Worm (Caenorhabditis elegans): ENCODE results near the gene tag-290.
A peak's percentile ranks its signal among the peaks of the same experiment; 100 is the strongest.

tag-290 gene

DNA sequence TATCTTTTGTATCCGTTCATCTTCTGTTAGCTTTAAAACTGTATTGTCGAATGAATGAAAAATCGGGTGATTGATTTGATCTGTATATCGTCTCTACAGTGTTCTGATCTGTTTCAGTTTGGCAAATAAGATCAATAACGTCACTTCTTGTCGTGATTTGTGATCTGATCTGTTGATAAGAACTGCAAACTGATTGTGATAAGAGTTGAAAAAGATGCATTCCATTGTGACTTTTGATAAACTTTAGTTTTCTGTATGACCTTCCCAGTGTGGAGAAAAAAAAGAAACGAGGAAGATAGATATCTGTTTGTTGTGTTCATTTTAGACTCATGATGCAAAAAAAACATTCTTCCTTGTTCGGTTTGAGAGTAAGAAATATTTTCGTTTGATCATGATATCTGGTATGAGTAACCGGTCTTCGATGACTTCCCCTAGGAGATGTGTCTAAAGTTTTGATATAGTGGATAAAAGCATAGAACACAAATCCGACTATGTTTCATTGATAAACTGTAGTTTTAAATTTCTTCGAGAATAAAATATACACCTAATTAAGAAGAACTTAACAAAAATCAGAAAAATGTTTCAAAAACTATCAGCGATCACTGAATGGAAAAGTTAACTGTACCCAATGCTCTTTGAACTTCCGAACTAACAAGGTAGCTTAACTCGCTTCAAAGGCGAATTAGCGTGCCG, 1.8 kb downstream of the tag-290 start (continued):
- TF ChIP-seq fkh-10 (GFP tag; optimal IDR thresholded peaks at IDR 0.05) (no peak), ces-1 (GFP tag; optimal IDR thresholded peaks at IDR 0.05) (no peak), dmd-6 (GFP tag; IDR thresholded peaks at IDR 0.05) (peak; percentile 85), R02D3.7 (tag; optimal IDR thresholded peaks at IDR 0.05) (no peak), ztf-7 (tag; optimal IDR thresholded peaks at IDR 0.05) (no peak), arid-1 (GFP tag; conservative IDR thresholded peaks at IDR 0.05) (no peak), nhr-111 (GFP tag; optimal IDR thresholded peaks at IDR 0.05) (no peak), lin-1 (GFP tag; IDR thresholded peaks at IDR 0.05) (no peak), gei-8 (GFP tag; optimal IDR thresholded peaks at IDR 0.05) (no peak), lin-13 (GFP tag; optimal IDR thresholded peaks at IDR 0.05) (no peak), jun-1 (tag; optimal IDR thresholded peaks at IDR 0.05) (no peak), hmg-1.1 (GFP tag; IDR thresholded peaks at IDR 0.05) (no peak), pha-4 (GFP tag; IDR thresholded peaks at IDR 0.05) (no peak), pha-4 (tag; optimal IDR thresholded peaks at IDR 0.05) (no peak), ZK546.5 (tag; optimal IDR thresholded peaks at IDR 0.05) (no peak), ceh-44 (GFP tag; IDR thresholded peaks at IDR 0.05) (no peak), daf-16 (GFP tag; optimal IDR thresholded peaks at IDR 0.05) (no peak), daf-16 (tag; optimal IDR thresholded peaks at IDR 0.05) (no peak), nhr-41 (GFP tag; IDR thresholded peaks at IDR 0.05) (no peak), snpc-1.2 (GFP tag; IDR thresholded peaks at IDR 0.05) (no peak), lin-15B (tag; optimal IDR thresholded peaks at IDR 0.05) (no peak), ZK337.2 (GFP tag; IDR thresholded peaks at IDR 0.05) (no peak), ceh-82 (tag; optimal IDR thresholded peaks at IDR 0.05) (no peak)

DNA sequence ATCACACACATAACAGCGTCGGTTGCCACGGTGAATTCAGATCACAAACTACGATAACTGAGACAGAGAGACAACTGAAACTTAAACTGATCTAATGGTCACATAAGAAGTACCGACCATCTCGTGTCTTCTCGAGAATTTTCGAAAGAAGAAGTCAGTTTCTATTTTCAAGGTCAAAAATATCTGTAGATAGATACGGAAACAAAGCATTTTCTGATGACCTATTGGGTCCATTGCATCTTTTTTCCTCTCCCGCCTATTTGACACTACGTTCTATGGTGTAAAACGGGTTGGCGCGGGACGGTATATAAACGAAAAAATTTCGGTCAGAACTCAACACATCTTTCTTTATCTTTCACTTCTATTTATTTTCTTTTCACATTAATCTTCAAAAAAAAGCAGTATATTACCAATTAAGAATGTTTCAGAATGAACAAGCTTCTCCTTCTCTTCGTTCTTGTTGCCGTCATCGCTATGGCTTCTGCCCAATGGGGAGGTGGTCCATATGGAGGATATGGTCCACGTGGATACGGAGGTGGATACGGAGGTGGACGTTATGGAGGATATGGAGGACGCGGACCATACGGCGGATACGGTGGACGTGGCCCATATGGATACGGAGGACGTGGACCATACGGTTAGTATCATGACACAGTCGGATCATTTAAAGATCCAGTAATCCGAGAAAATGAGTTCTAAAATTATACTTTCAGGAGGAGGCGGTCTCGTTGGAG, 3.0 kb downstream of the tag-290 start, which contains the start of gene nlp-24:
Gene nlp-24, plus strand, starts transcription at position 429 of the 734 bp plus-strand sequence.
- TF ChIP-seq ztf-7 (tag; optimal IDR thresholded peaks at IDR 0.05) = no peak
- no peak for TF ChIP-seq nhr-41 (GFP tag; IDR thresholded peaks at IDR 0.05)
- no peak for TF ChIP-seq dmd-8 (GFP tag; IDR thresholded peaks at IDR 0.05)
- TF ChIP-seq mes-2 (tag; optimal IDR thresholded peaks at IDR 0.05; ENCODE audit: poor library complexity, severe bottlenecking) = peak; percentile 14
- no peak for TF ChIP-seq nhr-6 (tag; optimal IDR thresholded peaks at IDR 0.05)
- peak; percentile 16 for TF ChIP-seq nhr-76 (tag; optimal IDR thresholded peaks at IDR 0.05)
- no peak for TF ChIP-seq hmg-1.1 (GFP tag; IDR thresholded peaks at IDR 0.05)
- TF ChIP-seq nhr-25 (tag; optimal IDR thresholded peaks at IDR 0.05; ENCODE audit: borderline replicate concordance, insufficient read depth) = peak; percentile 79
- peak in 1 of 2 experiments; percentile 4 for TF ChIP-seq lsy-2 (tag; optimal IDR thresholded peaks at IDR 0.05)
- TF ChIP-seq tag-97 (GFP tag; IDR thresholded peaks at IDR 0.05) = no peak
- peak; percentile 30 for TF ChIP-seq hlh-30 (tag; optimal IDR thresholded peaks at IDR 0.05; ENCODE audit: insufficient read depth)
- peak; percentile 22 for TF ChIP-seq hlh-11 (tag; optimal IDR thresholded peaks at IDR 0.05)
- peak; percentile 45 for TF ChIP-seq dmd-6 (GFP tag; IDR thresholded peaks at IDR 0.05)
- TF ChIP-seq rbr-2 (tag; optimal IDR thresholded peaks at IDR 0.05) = peak; percentile 5
- TF ChIP-seq dve-1 (tag; optimal IDR thresholded peaks at IDR 0.05; ENCODE audit: insufficient read depth) = peak; percentile 36
- peak; percentile 40 for TF ChIP-seq nhr-28 (tag; optimal IDR thresholded peaks at IDR 0.05)
- TF ChIP-seq nhr-42 (GFP tag; IDR thresholded peaks at IDR 0.05) = peak; percentile 37; the same call in 1 of the 2 replicates
- TF ChIP-seq fos-1 (tag; optimal IDR thresholded peaks at IDR 0.05) = no peak
- TF ChIP-seq unc-62 (GFP tag; optimal IDR thresholded peaks at IDR 0.05 in 1 of 2) = no peak
- TF ChIP-seq unc-62 (tag; optimal IDR thresholded peaks at IDR 0.05) = peak; percentile 7
- no peak for TF ChIP-seq egl-43 (GFP tag; IDR thresholded peaks at IDR 0.05)
